Worm (Caenorhabditis elegans) whole organism, L4/young adult: ENCODE data around the gene drr-1.
A peak's percentile ranks its signal among the peaks of the same experiment; 100 is the strongest.

Source experiments
- W03F9.2 ChIP-seq: fragments of 150-350 bp; optimal IDR thresholded peaks from 2 replicates; lab custom pipeline; 2014; ENCODE audit warnings: missing biosample characterization, missing genetic modification characterization
- dao-5 ChIP-seq: sonication (generic microtip); optimal IDR thresholded peaks from 2 replicates; lab custom pipeline; 2016; ENCODE audit warnings: missing genotype, missing genetic modification characterization, moderate library complexity, missing compliant biosample characterization
- him-1 ChIP-seq: sonication (generic microtip); optimal IDR thresholded peaks from 2 replicates; lab custom pipeline; 2016; ENCODE audit warnings: missing genotype, missing genetic modification reagents, missing genetic modification characterization, missing compliant biosample characterization

Gene drr-1

DNA sequence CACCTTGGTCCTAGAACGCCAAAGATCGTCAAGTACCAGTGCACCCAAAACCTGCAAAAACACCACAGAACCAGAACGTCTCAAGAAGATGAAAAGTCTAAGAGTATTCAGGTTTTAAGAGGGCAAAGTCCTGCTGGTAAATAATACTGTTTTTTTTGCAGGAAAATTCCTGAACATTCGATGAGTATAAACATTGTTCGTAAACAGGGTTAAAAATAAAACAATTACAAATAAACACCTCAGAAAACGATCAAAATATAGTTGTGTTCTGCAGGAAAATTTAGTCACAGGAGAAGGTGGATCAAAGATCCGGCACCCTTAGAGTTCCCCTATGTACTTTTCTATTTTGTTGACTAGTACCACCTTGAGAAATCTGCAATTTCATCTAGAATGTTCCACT, 25.0 kb downstream of the drr-1 start:
- TF ChIP-seq W03F9.2 (tag; lab: Kevin White, UChicago) = no peak
- TF ChIP-seq him-1 (tag; lab: Kevin White, UChicago) = no peak
- no peak for TF ChIP-seq dao-5 (tag; lab: Kevin White, UChicago)

DNA sequence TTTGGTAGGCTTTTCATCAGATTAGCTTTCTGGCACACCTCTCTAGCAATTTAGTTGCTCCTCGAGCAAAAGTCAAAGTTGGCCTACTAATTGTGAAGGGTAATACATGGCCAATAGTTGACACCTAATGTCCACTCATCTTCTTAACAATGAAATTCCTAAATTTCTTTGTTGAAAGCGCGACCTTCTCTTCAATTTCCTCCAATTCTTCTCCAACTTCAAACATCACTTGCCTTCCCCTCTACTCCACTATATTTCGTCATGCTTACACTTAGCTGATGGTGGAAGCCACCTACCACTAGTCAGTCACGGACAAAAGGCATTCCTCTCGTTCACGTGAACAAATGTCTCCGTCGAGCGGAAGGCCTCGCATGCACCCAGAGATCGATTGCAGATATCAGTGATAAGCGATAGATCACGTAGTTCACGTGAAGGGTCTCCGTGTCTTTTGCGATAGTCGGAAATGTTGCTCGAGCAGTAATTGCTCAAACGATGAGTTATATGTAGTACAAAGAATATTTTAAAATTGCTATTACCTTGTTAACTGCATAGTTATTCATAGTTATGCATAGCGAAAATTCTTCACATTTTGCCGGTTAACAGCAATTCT, 26.6 kb downstream of the drr-1 start, which contains the start of gene E01G4.3:
Gene E01G4.3 (minus strand): TSS at position 560 of the 610 bp plus-strand sequence.
- TF ChIP-seq dao-5 (tag; lab: Kevin White, UChicago) (no peak), W03F9.2 (tag; lab: Kevin White, UChicago) (no peak)

DNA sequence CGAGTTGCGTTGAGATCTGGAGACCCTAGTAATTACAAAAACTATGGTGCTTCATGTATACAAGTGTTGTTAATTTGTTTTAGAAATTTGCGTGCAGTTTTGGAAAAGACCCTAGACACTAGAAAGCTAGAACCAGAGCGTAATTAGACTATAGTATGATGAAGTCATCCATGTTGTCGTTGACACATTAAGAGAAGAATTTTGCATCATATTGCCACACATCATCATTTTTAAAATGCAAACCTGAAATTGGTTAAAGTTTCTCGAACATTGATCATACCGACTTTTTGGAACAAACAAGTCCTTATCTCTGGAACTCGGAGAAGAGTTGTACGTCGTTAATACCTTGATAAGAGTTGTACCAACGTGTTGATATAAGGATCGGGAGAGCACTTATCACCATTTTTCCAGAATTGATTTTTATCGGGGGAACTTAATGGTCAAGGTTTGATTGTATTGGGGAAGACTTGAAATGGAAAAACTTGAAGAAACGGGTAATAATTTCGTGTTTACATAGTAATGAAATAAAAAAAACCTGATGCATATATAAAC, 27.8 kb downstream of the drr-1 start:
- no peak for TF ChIP-seq W03F9.2 (tag; lab: Kevin White, UChicago)
- TF ChIP-seq him-1 (tag; lab: Kevin White, UChicago) = no peak
- no peak for TF ChIP-seq dao-5 (tag; lab: Kevin White, UChicago)

DNA sequence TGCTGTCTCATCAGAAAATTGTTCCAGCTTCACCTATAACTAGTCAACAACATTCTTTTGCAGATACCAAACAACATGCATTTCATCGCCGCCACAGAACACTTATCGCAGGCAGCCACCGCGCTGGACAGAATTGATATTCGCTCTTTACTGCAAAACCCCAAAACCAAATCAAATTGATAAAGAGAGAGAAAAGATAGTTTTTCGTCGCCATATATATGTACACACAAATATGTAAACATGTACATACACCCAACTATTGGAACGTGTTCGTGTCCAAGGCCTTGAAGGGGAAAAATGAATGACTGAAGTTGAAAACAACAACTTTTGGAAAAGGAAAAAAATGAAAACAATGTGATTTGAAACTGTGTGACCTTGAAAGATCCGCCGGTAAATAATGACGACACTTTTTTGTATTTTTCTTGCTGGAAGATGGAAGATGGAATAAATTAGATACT, 30.3 kb downstream of the drr-1 start:
- TF ChIP-seq dao-5 (tag; lab: Kevin White, UChicago) = no peak
- TF ChIP-seq W03F9.2 (tag; lab: Kevin White, UChicago) = no peak
- no peak for TF ChIP-seq him-1 (tag; lab: Kevin White, UChicago)

DNA sequence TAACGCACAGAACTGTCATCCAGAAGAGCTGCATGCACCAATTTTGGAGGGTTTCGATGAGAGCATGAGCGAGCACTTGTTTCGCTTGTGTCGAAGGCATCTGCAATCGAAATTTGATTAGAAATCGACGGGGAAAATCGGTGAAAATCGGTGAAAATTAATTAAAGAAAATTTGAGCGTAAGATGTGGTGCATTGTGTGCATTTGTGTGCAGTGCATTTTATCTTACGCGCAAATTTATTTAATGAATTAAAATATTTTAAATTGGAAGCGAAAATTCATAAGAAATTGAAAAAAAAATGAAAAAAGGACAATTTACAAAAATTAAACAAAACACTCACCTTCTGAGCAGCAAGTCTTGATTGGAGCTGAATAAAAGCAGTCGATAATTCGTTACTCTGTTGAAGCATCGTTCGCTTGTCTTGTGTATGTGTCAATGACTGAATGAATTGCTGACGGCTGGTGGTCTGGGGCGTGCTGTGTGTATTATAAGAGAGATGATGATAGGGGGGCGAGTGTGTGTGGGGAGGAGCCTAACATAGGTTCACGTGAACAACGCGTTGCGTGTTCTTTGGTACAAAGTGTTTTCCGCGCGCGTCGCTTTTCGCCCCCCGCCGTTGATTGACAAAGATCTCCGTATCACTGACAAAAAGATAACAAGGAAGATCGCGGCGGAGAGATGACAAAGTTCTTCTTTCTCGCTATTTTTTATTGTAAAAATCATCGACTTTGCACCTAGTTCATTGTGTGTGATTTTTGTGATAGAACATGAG, 33.9 kb downstream of the drr-1 start:
- TF ChIP-seq W03F9.2 (tag; lab: Kevin White, UChicago) (peak; percentile 12), him-1 (tag; lab: Kevin White, UChicago) (no peak)

ce11 chrII:13460592-13461395, 34.9 kb downstream of the drr-1 start, which contains the start of gene pqn-27:
Gene pqn-27 (minus strand): TSS chrII:13460642.
- no peak for TF ChIP-seq dao-5 (tag; lab: Kevin White, UChicago)
- TF ChIP-seq him-1 (tag; lab: Kevin White, UChicago) = no peak
- TF ChIP-seq W03F9.2 (tag; lab: Kevin White, UChicago) = peak; percentile 64

DNA sequence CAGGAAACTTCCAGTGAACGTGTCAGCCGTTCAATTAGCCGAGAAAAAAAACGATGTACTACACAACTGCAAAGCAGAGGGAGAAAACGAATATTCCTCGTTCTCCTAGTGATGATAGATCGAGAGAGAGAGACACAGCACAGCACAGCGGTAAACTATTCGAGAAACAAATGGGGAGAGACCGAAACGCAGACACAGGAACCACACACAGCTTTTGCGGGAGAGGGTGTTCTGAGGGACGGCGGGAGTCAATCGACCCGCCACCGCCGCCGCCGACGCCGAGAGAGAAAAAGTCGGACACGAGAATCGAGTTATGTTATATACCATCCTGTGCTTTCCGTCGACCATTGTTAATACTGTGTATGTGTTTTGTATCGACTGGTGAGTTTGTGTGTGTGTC, 39.1 kb downstream of the drr-1 start:
- TF ChIP-seq W03F9.2 (tag; lab: Kevin White, UChicago) = no peak
- TF ChIP-seq dao-5 (tag; lab: Kevin White, UChicago) = no peak
- no peak for TF ChIP-seq him-1 (tag; lab: Kevin White, UChicago)

- TF ChIP-seq him-1 (tag; lab: Kevin White, UChicago) (no peak), dao-5 (tag; lab: Kevin White, UChicago) (no peak), W03F9.2 (tag; lab: Kevin White, UChicago) (no peak)
Observed at ce11 chrII:13454839-13455238, 40.9 kb downstream of the drr-1 start.

DNA sequence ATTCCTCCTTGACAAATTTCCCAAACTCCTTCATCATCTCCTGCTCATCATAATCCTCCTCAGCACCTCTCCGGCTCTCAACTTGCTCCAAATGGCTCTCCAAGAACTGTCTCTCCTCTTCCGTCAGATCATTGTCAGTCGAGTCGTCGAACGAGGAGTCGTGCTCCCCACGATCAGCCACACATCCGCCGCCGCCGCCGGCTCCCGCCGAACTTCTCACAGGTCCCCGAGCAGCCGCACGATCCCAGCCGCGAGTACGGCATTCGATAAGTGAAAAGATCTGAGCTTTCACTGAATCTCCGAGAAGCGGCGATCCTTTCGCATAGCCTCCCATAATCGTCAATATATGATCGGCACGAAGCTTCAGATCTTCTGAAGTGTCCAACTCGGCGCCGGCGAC, 44.4 kb downstream of the drr-1 start:
- TF ChIP-seq W03F9.2 (tag; lab: Kevin White, UChicago) (no peak), dao-5 (tag; lab: Kevin White, UChicago) (no peak), him-1 (tag; lab: Kevin White, UChicago) (no peak)

ce11 chrII:13447668-13448067, 48.0 kb downstream of the drr-1 start:
- TF ChIP-seq dao-5 (tag; lab: Kevin White, UChicago) (no peak), W03F9.2 (tag; lab: Kevin White, UChicago) (peak; percentile 74)

ce11 chrII:13447166-13447643, 48.5 kb downstream of the drr-1 start, which contains the start of gene tbc-14:
Gene tbc-14 (minus strand): TSS chrII:13447593.
- TF ChIP-seq him-1 (tag; lab: Kevin White, UChicago) = no peak

DNA sequence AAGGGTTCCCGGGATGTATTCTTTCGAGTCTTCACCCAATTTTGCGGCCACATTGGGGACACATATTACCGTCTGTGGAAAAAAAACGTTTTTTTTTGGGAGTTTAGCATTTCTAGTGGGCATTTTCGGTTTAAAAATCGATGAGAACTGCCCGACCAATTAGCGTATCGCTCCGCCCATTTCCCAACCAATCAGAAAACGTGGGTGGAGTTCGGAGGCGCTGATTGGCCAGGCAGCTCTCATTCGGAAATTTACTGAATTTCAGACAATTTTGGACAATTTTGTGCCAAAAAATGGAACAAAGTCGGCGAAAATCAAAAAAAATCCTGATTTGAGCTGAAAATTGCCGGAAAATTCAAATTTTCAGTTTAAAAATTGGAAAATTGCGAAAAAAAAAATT, 49.1 kb downstream of the drr-1 start:
- TF ChIP-seq W03F9.2 (tag; lab: Kevin White, UChicago) = no peak
